Fruit fly (Drosophila melanogaster) Kc167 (cell line): ENCODE measurements around the gene Naxe.

Source experiments
- Myc ChIP-seq: fragments of >200 bp; optimal IDR thresholded peaks from 2 replicates; lab custom pipeline; 2017; ENCODE audit warnings: missing external identifiers
- Sin3A ChIP-seq: fragments of >200 bp; optimal IDR thresholded peaks from 2 replicates; lab custom pipeline; 2018; ENCODE audit warnings: missing external identifiers
- h ChIP-seq: fragments of >200 bp; optimal IDR thresholded peaks from 3 replicates; lab custom pipeline; 2018; ENCODE audit warnings: missing external identifiers
- insv ChIP-seq: fragments of >200 bp; optimal IDR thresholded peaks from 3 replicates; lab custom pipeline; 2018; ENCODE audit warnings: missing external identifiers
- psq ChIP-seq: fragments of >200 bp; optimal IDR thresholded peaks from 2 replicates; lab custom pipeline; 2017; ENCODE audit warnings: missing external identifiers
- ttk ChIP-seq: sonication (Bioruptor generic); optimal IDR thresholded peaks from 2 replicates; lab custom pipeline; 2017; ENCODE audit warnings: missing external identifiers

The Naxe gene

DNA sequence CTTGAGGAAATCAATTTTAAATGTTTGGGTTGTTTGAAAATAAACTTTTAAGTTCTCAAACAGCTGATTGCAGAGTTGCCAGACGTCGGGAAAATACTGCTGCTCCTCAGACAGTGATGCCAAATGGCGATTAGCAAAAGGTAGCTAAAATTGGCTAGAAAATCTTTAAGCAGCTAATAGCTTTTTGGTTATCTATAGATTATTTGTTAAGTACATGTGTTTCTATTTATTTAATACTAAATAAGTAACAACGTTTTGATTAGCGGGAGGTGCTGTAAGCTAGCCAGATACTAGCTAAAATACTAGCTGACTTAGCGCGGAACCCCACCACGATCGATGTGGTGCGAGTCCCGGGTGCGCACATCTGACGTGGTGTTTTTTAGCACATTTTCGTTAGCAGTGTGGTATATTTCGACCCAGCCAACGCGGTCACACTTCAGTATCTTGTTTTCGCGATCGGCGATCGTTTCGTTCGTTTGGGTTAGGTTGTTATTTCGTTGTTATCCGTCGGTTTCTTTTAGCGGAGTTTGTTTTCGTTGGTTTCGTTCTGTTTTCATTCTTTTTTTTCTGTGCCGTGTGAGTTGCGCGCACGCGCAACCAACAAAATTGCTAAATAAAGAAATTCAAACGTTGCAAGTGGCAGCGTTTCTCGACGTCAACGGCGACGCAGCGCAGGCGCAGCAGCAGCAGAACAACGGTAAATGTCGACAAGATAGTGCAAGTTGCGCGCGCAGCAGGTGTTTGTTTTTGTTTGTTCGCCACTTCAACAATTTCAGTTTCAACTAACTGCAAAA is at the start of gene Naxe, which contains the start of gene RhoU:
Gene Naxe (minus strand): TSS at position 77 of the 794 bp plus-strand sequence.
Gene RhoU (plus strand): TSS at position 433 of the 794 bp plus-strand sequence.
- TF ChIP-seq insv (lab: Kevin White, UChicago) (no peak), Sin3A (lab: Kevin White, UChicago) (no peak), ttk (lab: Kevin White, UChicago) (no peak), Myc (lab: Kevin White, UChicago) (no peak), h (lab: Kevin White, UChicago) (no peak), psq (no peak)

DNA sequence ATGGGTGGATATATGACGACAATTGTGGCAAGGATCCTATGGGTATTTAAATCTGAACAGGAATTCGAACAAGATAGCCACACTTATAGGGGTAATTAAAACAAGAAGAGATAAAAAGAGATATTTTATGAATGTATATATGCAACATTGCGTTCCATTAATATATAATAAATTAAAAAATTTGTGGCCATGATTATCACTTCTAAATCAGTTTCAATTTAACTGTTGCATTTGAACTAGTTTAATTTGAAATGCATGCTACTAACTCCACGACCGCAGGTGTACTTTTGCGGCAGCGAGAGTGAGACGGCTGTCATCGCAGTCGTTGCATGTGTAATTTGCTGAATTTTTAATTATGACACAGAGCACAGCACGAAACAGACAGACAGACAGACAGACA is 41.2 kb upstream of the Naxe start:
- no peak for TF ChIP-seq ttk (lab: Kevin White, UChicago)
- no peak for TF ChIP-seq Myc (lab: Kevin White, UChicago)
- TF ChIP-seq Sin3A (lab: Kevin White, UChicago): no peak
- TF ChIP-seq h (lab: Kevin White, UChicago): no peak
- no peak for TF ChIP-seq psq

DNA sequence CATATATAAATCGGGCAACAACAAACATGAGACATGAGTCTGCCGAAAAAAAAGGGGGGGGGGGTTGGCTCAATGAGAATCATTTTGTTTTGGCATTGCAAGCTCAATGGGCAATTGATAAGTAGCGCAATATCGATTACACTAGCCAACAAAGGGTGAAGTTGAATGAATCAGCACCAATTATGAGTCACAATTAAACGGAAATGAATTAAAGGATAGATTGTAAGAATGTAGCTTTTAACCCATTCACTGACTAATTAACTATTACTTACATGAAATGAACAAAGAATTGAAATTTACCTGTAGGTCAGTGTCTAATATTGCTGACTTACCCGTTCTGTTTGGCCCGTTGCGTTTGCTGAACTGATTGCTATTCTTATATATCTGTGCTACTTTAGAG is 39.7 kb upstream of the Naxe start:
- no peak for TF ChIP-seq h (lab: Kevin White, UChicago)
- TF ChIP-seq psq: no peak
- TF ChIP-seq ttk (lab: Kevin White, UChicago): no peak

DNA sequence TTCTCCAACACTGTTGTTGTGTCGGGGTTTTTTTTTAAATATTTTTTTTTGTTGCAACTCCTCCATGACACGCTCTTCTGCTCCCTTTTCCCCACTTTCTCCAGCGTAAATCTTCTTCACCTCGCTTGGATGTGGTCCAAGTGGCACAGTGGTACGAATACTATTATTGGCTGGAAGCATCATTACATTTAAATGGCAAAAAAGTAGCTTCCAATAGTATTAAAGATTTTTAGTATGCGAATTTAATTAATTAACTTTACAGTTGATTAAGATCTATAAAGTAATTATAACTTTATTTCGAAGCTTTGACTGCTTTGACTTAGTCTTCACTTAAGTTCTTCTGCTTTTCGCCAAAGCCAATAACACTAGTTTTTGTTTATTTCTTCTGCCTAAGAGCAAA is 32.4 kb upstream of the Naxe start:
- TF ChIP-seq Sin3A (lab: Kevin White, UChicago) (no peak), psq (no peak), Myc (lab: Kevin White, UChicago) (no peak)

DNA sequence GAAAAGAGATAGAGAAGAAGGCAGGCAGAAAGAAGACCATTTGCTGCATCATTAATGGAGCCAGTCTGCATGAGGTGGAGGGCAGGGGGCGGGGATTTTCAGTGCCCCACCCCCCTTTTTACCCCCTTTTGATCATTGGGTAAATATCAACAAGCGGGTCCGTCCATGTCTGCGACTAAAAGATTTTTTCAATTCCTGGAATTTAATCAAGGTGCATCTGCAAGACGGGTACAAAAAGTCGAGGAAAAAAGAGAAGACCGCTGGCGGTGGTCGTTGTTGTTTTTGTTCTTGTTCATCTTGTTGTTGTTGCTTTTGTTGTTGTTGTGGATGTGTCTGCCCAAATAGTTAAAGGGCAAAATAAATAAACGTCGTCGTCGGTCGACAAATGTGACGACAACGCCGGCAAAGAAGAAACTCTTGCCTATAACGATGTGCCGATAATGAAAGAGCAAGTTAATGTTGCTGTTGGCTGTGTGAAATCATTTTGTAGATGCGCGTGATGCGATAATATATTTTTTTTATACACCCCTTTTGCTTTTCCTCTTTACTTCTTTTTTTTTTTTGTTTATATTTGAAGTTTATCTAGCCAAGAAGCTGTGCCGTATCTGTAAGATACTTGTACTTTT is 29.7 kb upstream of the Naxe start:
- TF ChIP-seq Sin3A (lab: Kevin White, UChicago) (no peak), h (lab: Kevin White, UChicago) (no peak), insv (lab: Kevin White, UChicago) (no peak), Myc (lab: Kevin White, UChicago) (no peak), psq (no peak)

DNA sequence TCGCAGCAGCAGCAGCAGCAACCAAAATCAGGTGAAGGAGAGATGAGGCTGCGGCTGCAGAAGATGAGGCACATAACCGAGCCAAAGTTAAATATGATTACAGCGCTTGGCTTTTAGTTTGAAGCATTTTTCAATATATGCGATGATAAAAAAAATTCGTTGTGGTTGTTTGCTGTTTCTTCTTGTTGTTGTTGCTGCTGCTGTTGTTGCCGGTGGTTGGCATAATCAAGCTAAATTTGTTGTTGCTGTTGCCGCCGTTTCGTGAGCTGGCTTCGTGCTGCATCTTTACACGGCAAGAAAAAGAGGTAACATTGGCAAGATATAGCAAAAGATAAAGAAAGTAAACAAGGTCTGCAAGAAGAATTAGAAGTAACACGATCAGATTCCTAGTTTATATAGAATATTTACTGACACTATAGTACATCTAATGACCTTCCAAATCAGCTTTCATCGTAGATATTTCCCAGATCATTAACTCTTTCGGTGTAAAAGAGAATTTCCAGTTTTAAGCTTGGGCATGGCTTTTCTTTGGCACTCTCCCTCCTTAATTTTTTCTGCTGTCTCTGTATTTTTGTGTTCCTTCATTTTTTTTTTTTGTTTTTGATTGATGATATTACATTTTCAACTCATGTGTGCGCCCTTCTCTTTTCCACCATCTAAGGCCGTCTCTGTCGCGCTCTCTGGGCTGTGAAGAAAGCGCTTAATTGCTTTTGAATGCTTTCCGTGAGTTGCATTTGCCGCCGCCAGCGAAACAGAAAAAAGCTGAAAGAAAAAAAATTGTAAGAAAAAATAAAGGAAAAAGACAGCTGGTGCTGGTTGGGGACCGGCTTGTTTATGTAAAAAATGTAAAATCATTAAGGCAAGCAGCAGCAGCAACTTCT is 28.2 kb upstream of the Naxe start:
- no peak for TF ChIP-seq psq
- no peak for TF ChIP-seq h (lab: Kevin White, UChicago)
- no peak for TF ChIP-seq Myc (lab: Kevin White, UChicago)
- no peak for TF ChIP-seq ttk (lab: Kevin White, UChicago)
- no peak for TF ChIP-seq Sin3A (lab: Kevin White, UChicago)
- TF ChIP-seq insv (lab: Kevin White, UChicago): no peak

DNA sequence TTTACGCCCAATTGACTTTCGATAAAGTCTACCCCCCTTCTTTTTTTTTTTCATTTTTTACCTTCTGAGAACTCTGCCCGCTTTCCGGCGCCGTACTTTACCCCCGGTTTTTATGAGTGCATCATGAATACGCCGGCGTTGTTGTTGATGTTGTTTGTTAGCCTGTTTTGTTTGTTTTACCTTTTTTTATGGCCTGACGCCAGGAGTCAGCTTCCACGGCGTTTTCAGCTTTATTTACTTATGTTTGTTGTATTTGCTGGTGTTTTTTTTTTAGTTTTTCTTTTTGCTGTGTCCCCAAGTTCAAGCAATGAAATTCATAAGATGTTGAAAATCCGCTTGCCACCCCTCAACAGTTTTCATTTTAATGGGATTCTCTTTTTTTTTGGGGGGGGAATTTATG is 24.9 kb upstream of the Naxe start:
- TF ChIP-seq insv (lab: Kevin White, UChicago): no peak
- no peak for TF ChIP-seq psq
- no peak for TF ChIP-seq Myc (lab: Kevin White, UChicago)
- TF ChIP-seq Sin3A (lab: Kevin White, UChicago): no peak
- no peak for TF ChIP-seq ttk (lab: Kevin White, UChicago)
- no peak for TF ChIP-seq h (lab: Kevin White, UChicago)

DNA sequence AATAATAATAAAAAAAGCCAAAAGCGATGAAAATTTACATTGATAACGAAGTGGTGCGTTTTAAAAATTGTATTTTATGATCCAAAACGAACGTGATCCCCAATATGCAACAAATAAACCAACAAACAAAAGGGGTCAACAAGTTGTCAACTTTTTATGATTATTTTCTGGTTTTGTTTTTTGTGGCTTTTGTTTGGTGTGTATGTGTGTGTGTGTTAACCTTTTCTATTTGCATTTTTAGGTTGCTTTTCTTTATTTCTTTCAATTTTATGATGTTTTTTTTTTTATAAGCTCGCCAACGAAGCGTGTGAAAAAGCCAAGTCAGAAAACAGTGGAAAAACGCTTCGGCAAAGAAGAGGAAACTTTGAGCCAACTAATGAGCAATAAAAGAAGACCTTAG is 22.3 kb upstream of the Naxe start:
- TF ChIP-seq psq: no peak
- TF ChIP-seq h (lab: Kevin White, UChicago): no peak
- no peak for TF ChIP-seq ttk (lab: Kevin White, UChicago)
- TF ChIP-seq Myc (lab: Kevin White, UChicago): no peak
- TF ChIP-seq insv (lab: Kevin White, UChicago): no peak
- TF ChIP-seq Sin3A (lab: Kevin White, UChicago): no peak

DNA sequence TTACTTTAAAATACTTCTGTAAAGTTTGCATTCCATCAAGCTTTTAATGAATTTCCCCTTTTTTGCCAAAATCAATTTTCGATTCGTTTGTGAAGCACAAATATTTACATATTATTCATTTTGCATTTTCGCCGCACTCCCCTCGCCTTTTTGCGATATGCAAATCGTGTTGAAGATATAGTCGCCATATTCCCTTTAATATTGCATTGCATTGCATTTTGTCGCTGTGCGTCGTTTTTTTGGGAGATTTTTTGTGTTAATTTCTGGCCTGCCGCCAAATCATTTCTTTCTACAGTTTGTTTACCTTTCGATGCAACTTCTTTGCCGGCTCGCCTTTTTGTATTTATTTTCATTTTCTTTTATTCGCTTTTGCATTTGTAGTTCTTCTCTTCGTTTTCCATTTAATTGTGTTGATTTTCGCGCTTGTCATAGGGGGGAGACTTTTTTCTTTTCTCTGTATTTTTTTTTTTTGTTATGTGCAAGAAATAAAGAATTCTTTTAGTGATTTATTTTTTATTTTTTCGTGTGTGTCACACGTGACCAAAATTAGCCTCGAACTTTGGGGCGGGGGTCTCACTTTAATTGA is 20.7 kb upstream of the Naxe start:
- TF ChIP-seq Myc (lab: Kevin White, UChicago) (no peak), Sin3A (lab: Kevin White, UChicago) (no peak), ttk (lab: Kevin White, UChicago) (no peak), psq (no peak), insv (lab: Kevin White, UChicago) (no peak), h (lab: Kevin White, UChicago) (no peak)

DNA sequence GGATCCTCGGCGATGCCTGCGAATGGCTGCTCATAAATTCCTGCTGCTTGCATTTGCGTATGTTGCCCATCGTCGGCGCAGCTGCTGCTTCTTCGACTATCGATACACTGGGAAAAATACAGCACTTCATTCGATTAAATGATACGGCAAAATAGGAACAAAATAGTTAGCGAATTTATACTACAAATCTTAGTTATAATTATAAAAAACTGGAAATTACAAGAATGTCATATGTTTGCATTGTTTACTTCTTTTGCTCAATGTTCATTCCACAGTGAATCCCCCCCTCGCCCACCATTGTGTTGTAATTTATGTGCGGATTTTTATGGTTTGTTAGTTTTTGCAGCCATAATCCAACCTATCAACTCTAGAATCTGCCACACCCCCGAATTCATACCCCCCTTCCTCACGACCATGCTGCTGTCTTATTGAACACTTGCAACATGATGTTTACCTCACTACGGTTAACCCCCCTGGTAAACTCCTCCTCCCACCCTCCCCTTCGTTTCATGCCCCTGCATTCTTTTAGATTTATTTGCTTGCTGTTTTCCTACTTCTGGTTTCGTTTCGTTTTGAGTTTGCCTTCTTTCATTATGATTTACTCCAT is 19.8 kb upstream of the Naxe start:
- TF ChIP-seq psq (no peak), Sin3A (lab: Kevin White, UChicago) (no peak), insv (lab: Kevin White, UChicago) (no peak), Myc (lab: Kevin White, UChicago) (no peak), ttk (lab: Kevin White, UChicago) (no peak)

DNA sequence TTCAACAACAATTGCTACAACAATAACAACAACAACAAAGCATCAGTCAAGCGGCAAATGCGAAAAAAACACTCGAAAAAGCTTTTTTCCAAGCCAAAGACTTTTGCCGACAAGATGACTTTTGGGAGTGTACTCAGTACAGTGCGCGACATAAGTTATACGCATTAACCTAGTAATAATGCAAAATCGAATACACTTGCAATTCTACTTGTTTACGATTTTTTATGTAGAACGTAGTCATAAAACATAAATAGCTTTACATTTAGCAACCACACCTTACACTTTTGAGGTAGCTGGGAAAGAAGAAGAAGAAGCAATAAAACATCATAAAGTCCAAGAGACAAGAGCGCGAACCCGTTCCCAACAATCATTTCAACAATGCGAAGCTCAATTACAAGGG is 18.5 kb upstream of the Naxe start:
- TF ChIP-seq Myc (lab: Kevin White, UChicago): no peak
- TF ChIP-seq insv (lab: Kevin White, UChicago): no peak
- no peak for TF ChIP-seq h (lab: Kevin White, UChicago)
- TF ChIP-seq ttk (lab: Kevin White, UChicago): no peak
- TF ChIP-seq Sin3A (lab: Kevin White, UChicago): no peak
- TF ChIP-seq psq: no peak
